Worm (Caenorhabditis elegans) whole organism, L1 larva: ENCODE data around the gene Y39E4B.5.

Experiments
- aly-2 ChIP-seq: fragments of 150-350 bp; optimal IDR thresholded peaks from 2 replicates; lab custom pipeline; 2014; ENCODE audit warnings: missing biosample characterization, missing genetic modification characterization
- ama-1 ChIP-seq: fragments of 150-350 bp; optimal IDR thresholded peaks from 2 replicates; lab custom pipeline; 2014
- ceh-90 ChIP-seq: sonication (generic microtip); optimal IDR thresholded peaks from 2 replicates; lab custom pipeline; 2016; ENCODE audit warnings: missing genetic modification characterization, missing compliant biosample characterization
- ces-1 ChIP-seq: fragments of 150-350 bp; optimal IDR thresholded peaks from 2 replicates; lab custom pipeline; 2014; ENCODE audit warnings: missing biosample characterization, missing genetic modification reagents, missing genetic modification characterization
- jun-1 ChIP-seq: fragments of 150-350 bp; optimal IDR thresholded peaks from 2 replicates; lab custom pipeline; 2014; ENCODE audit warnings: missing biosample characterization, missing genetic modification reagents, missing genetic modification characterization
- mdl-1 ChIP-seq, 2 experiments: fragments of 150-350 bp; optimal IDR thresholded peaks; 2 replicates each; lab custom pipeline; 2014 to 2017; ENCODE audit warnings: missing biosample characterization in 2 of 2, missing genetic modification characterization in 2 of 2, inconsistent platforms in 1 of 2
- nhr-19 ChIP-seq: fragments of 200-800 bp; sonication (Bioruptor generic); conservative IDR thresholded peaks from 2 replicates; pipeline ENCODE4 v1.3.6; 2022; ENCODE audit warnings: missing genetic modification characterization, missing compliant biosample characterization
- nhr-47 ChIP-seq: sonication (generic microtip); optimal IDR thresholded peaks from 2 replicates; lab custom pipeline; 2016; ENCODE audit warnings: mild to moderate bottlenecking, missing genetic modification characterization, moderate library complexity, missing compliant biosample characterization
- nhr-76 ChIP-seq: sonication (generic microtip); optimal IDR thresholded peaks from 2 replicates; lab custom pipeline; 2017; ENCODE audit warnings: missing biosample characterization, missing genetic modification characterization
- skn-1 ChIP-seq: fragments of 150-350 bp; optimal IDR thresholded peaks from 2 replicates; lab custom pipeline; 2014; ENCODE audit warnings: missing biosample characterization, missing genetic modification characterization
- zag-1 ChIP-seq: fragments of 150-350 bp; optimal IDR thresholded peaks from 2 replicates; lab custom pipeline; 2014; ENCODE audit warnings: missing biosample characterization, missing genetic modification characterization

DNA sequence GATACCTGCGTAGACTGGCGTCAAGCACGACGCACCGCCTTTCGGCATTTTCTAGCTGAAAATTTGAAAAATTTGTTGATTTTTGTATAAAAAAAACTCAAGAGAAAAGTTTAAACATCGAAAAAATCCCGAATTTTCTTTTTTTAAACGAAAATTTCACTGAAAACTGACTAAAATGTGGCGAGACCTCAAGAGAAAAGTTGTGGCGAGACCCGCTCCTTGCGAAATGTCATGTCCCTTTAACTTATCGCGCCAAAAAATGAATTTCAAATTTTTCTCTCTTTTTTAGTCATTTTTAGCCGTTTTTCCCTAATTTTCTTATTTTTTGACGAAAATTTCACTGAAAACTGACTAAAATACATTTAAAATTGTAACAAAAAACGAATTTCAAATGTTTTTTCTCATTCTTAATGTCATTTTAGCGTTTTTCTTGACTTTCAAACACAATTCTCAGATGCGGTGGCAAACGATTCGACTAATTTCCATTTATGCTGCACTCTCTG, at the start of gene Y39E4B.5, which contains the start of gene snpc-1.2:
- TF ChIP-seq nhr-19 (GFP tag; lab: Robert Waterston, UW) (no peak), skn-1 (no peak), jun-1 (tag; lab: Kevin White, UChicago) (no peak), zag-1 (tag; lab: Kevin White, UChicago) (no peak), ces-1 (no peak), nhr-47 (no peak), ama-1 (lab: Kevin White, UChicago) (no peak), ceh-90 (no peak), nhr-76 (tag; lab: Kevin White, UChicago) (no peak), mdl-1 (tag; optimal IDR thresholded peaks at IDR 0.05; lab: Kevin White, UChicago) (no peak), aly-2 (tag; lab: Kevin White, UChicago) (no peak)
